Fruit fly (Drosophila melanogaster) whole organism, embryonic: ENCODE measurements around the gene schlank.

Experiments used
- Aef1 ChIP-seq: fragments of 200-800 bp; sonication (Bioruptor generic); IDR thresholded peaks from 3 replicates; pipeline ENCODE4 v1.3.6; 2022; ENCODE audit warnings: missing biosample characterization, missing genetic modification characterization
- Atf6 ChIP-seq: fragments of 200-800 bp; sonication (Bioruptor generic); IDR thresholded peaks from 2 replicates; pipeline ENCODE4 v1.3.6; 2022; ENCODE audit warnings: missing biosample characterization, missing genetic modification characterization
- B-H2 ChIP-seq: fragments of 200-800 bp; sonication (Bioruptor generic); optimal IDR thresholded peaks from 2 replicates; lab custom pipeline; 2018; ENCODE audit warnings: missing biosample characterization, mild to moderate bottlenecking, missing genetic modification characterization
- CG10147 ChIP-seq: fragments of 200-800 bp; sonication (Bioruptor generic); optimal IDR thresholded peaks from 2 replicates; lab custom pipeline; 2019; ENCODE audit warnings: missing biosample characterization, mild to moderate bottlenecking, missing genetic modification characterization, moderate library complexity
- CG10209 ChIP-seq: fragments of 200-800 bp; sonication (Bioruptor generic); optimal IDR thresholded peaks from 3 replicates; lab custom pipeline; 2017; ENCODE audit warnings: missing biosample characterization, mild to moderate bottlenecking, missing genetic modification characterization, missing genetic modification reagents
- CG10431 ChIP-seq: fragments of 200-800 bp; sonication (Bioruptor generic); optimal IDR thresholded peaks from 3 replicates; lab custom pipeline; 2018; ENCODE audit warnings: missing biosample characterization, mild to moderate bottlenecking, missing genetic modification characterization
- CG10565 ChIP-seq: fragments of 200-800 bp; sonication (Bioruptor generic); optimal IDR thresholded peaks from 3 replicates; lab custom pipeline; 2016; ENCODE audit warnings: missing biosample characterization, mild to moderate bottlenecking, missing genetic modification characterization
- CG10959 ChIP-seq: fragments of 200-800 bp; sonication (Bioruptor generic); IDR thresholded peaks from 2 replicates; pipeline ENCODE4 v1.3.6; 2022; ENCODE audit warnings: missing biosample characterization, missing genetic modification characterization
- CG12659 ChIP-seq: fragments of 200-800 bp; sonication (Bioruptor generic); optimal IDR thresholded peaks from 3 replicates; lab custom pipeline; 2017; ENCODE audit warnings: mild to moderate bottlenecking, missing biosample characterization, missing genetic modification reagents, missing genetic modification characterization
- CG13624 ChIP-seq: fragments of 200-800 bp; sonication (Bioruptor generic); optimal IDR thresholded peaks from 2 replicates; lab custom pipeline; 2016; ENCODE audit warnings: missing biosample characterization, missing genetic modification characterization
- CG14710 ChIP-seq: fragments of 200-800 bp; sonication (Bioruptor generic); optimal IDR thresholded peaks from 3 replicates; lab custom pipeline; 2019; ENCODE audit warnings: missing biosample characterization, mild to moderate bottlenecking, missing genetic modification characterization, moderate library complexity
- CG1529 ChIP-seq: fragments of 200-800 bp; sonication (Bioruptor generic); optimal IDR thresholded peaks from 3 replicates; lab custom pipeline; 2018; ENCODE audit warnings: missing biosample characterization, missing genetic modification characterization
- CG15514 ChIP-seq: fragments of 200-800 bp; sonication (Bioruptor generic); optimal IDR thresholded peaks from 3 replicates; lab custom pipeline; 2017; ENCODE audit warnings: missing biosample characterization, missing genetic modification characterization, mild to moderate bottlenecking, moderate library complexity, missing genetic modification reagents
- CG16815 ChIP-seq: fragments of 200-800 bp; sonication (Bioruptor generic); optimal IDR thresholded peaks from 3 replicates; lab custom pipeline; 2017; ENCODE audit warnings: missing biosample characterization, mild to moderate bottlenecking, missing genetic modification characterization
- CG17912 ChIP-seq: fragments of 200-800 bp; sonication (Bioruptor generic); optimal IDR thresholded peaks from 2 replicates; lab custom pipeline; 2018; ENCODE audit warnings: missing biosample characterization, mild to moderate bottlenecking, missing genetic modification characterization
- CG2116 ChIP-seq: fragments of 200-800 bp; sonication (Bioruptor generic); optimal IDR thresholded peaks from 3 replicates; lab custom pipeline; 2018; ENCODE audit warnings: missing biosample characterization, mild to moderate bottlenecking, missing genetic modification characterization
- CG2199 ChIP-seq: fragments of 200-800 bp; sonication (Bioruptor generic); IDR thresholded peaks from 3 replicates; pipeline ENCODE4 v1.3.6; 2022; ENCODE audit warnings: missing biosample characterization, missing genetic modification characterization
- CG2875 ChIP-seq: fragments of 200-800 bp; sonication (Bioruptor generic); optimal IDR thresholded peaks from 2 replicates; lab custom pipeline; 2017; ENCODE audit warnings: missing biosample characterization, mild to moderate bottlenecking, missing genetic modification characterization, missing genetic modification reagents
- CG31441 ChIP-seq: fragments of 200-800 bp; sonication (Bioruptor generic); IDR thresholded peaks from 2 replicates; pipeline ENCODE4 v1.3.6; 2022; ENCODE audit warnings: missing biosample characterization, missing genetic modification characterization
- CG3281 ChIP-seq: fragments of 200-800 bp; sonication (Bioruptor generic); optimal IDR thresholded peaks from 3 replicates; lab custom pipeline; 2017; ENCODE audit warnings: missing biosample characterization, mild to moderate bottlenecking, missing genetic modification characterization
- CG34376 ChIP-seq: fragments of 200-800 bp; sonication (Bioruptor generic); optimal IDR thresholded peaks from 2 replicates; lab custom pipeline; 2018; ENCODE audit warnings: missing biosample characterization, mild to moderate bottlenecking, missing genetic modification characterization
- CG4820 ChIP-seq: fragments of 200-800 bp; sonication (Bioruptor generic); optimal IDR thresholded peaks from 3 replicates; lab custom pipeline; 2016; ENCODE audit warnings: missing biosample characterization, missing genetic modification characterization
- CG5245 ChIP-seq: fragments of 200-800 bp; sonication (Bioruptor generic); optimal IDR thresholded peaks from 3 replicates; lab custom pipeline; 2016; ENCODE audit warnings: missing biosample characterization, missing genetic modification characterization
- CG6854 ChIP-seq: fragments of 200-800 bp; sonication (Bioruptor generic); optimal IDR thresholded peaks from 3 replicates; lab custom pipeline; 2017; ENCODE audit warnings: missing biosample characterization, mild to moderate bottlenecking, missing genetic modification characterization
- CrebB ChIP-seq: fragments of 200-800 bp; sonication (Bioruptor generic); optimal IDR thresholded peaks from 3 replicates; lab custom pipeline; 2018; ENCODE audit warnings: missing biosample characterization, mild to moderate bottlenecking, missing genetic modification characterization
- Doc3 ChIP-seq: fragments of 200-800 bp; sonication (Bioruptor generic); IDR thresholded peaks from 3 replicates; pipeline ENCODE4 v1.3.6; 2022; ENCODE audit warnings: missing biosample characterization, missing genetic modification characterization; ENCODE audit not compliant: partially characterized antibody
- Ets97D ChIP-seq: fragments of 200-800 bp; sonication (Bioruptor generic); optimal IDR thresholded peaks from 3 replicates; lab custom pipeline; 2016; ENCODE audit warnings: missing biosample characterization, missing genetic modification characterization
- GATAe ChIP-seq: fragments of 200-800 bp; sonication (Bioruptor generic); conservative IDR thresholded peaks from 2 replicates; pipeline ENCODE4 v1.3.6; 2022; ENCODE audit warnings: missing biosample characterization, missing genetic modification characterization
- Jarid2 ChIP-seq: fragments of 200-800 bp; sonication (Bioruptor generic); optimal IDR thresholded peaks from 3 replicates; lab custom pipeline; 2017; ENCODE audit warnings: mild to moderate bottlenecking, missing biosample characterization, missing genetic modification reagents, missing genetic modification characterization
- MTF-1 ChIP-seq: fragments of 200-800 bp; sonication (Bioruptor generic); optimal IDR thresholded peaks from 2 replicates; lab custom pipeline; 2018; ENCODE audit warnings: missing biosample characterization, mild to moderate bottlenecking, missing genetic modification characterization, borderline replicate concordance
- NC2α ChIP-seq: fragments of 200-800 bp; sonication (Bioruptor generic); optimal IDR thresholded peaks from 2 replicates; lab custom pipeline; 2016; ENCODE audit warnings: missing biosample characterization, missing genetic modification characterization
- NC2β ChIP-seq: fragments of 200-800 bp; sonication (Bioruptor generic); optimal IDR thresholded peaks from 2 replicates; lab custom pipeline; 2016; ENCODE audit warnings: missing biosample characterization, missing genetic modification characterization
- NK7.1 ChIP-seq: fragments of 200-800 bp; sonication (Bioruptor generic); optimal IDR thresholded peaks from 3 replicates; lab custom pipeline; 2016; ENCODE audit warnings: missing biosample characterization, missing genetic modification characterization
- NfI ChIP-seq: fragments of 200-800 bp; sonication (Bioruptor generic); optimal IDR thresholded peaks from 3 replicates; lab custom pipeline; 2018; ENCODE audit warnings: missing biosample characterization, mild to moderate bottlenecking, missing genetic modification characterization, moderate library complexity
- Sry-β ChIP-seq: fragments of 200-800 bp; sonication (Bioruptor generic); optimal IDR thresholded peaks from 2 replicates; lab custom pipeline; 2018; ENCODE audit warnings: missing biosample characterization, mild to moderate bottlenecking, missing genetic modification characterization, moderate library complexity
- YL-1 ChIP-seq: fragments of 200-800 bp; sonication (Bioruptor generic); optimal IDR thresholded peaks from 3 replicates; lab custom pipeline; 2017; ENCODE audit warnings: missing biosample characterization, mild to moderate bottlenecking, missing genetic modification characterization
- cato ChIP-seq: fragments of 200-800 bp; sonication (Bioruptor generic); optimal IDR thresholded peaks from 2 replicates; lab custom pipeline; 2016; ENCODE audit warnings: missing biosample characterization, missing genetic modification characterization, borderline replicate concordance
- da ChIP-seq: fragments of 200-800 bp; sonication (Bioruptor generic); optimal IDR thresholded peaks from 2 replicates; lab custom pipeline; 2016; ENCODE audit warnings: missing biosample characterization, missing genetic modification characterization
- dati ChIP-seq: fragments of 200-800 bp; sonication (Bioruptor generic); IDR thresholded peaks from 2 replicates; pipeline ENCODE4 v1.3.6; 2022; ENCODE audit warnings: missing biosample characterization, missing genetic modification characterization
- exex ChIP-seq: fragments of 200-800 bp; sonication (Bioruptor generic); optimal IDR thresholded peaks from 4 replicates; lab custom pipeline; 2018; ENCODE audit warnings: missing biosample characterization, mild to moderate bottlenecking, missing genetic modification characterization, moderate library complexity
- fru ChIP-seq: fragments of >200 bp; optimal IDR thresholded peaks from 2 replicates; lab custom pipeline; 2017
- gcm ChIP-seq: fragments of 200-800 bp; sonication (Bioruptor generic); optimal IDR thresholded peaks from 2 replicates; lab custom pipeline; 2019; ENCODE audit warnings: missing biosample characterization, mild to moderate bottlenecking, missing genetic modification characterization, moderate library complexity
- gfzf ChIP-seq: fragments of 200-800 bp; sonication (Bioruptor generic); optimal IDR thresholded peaks from 2 replicates; lab custom pipeline; 2016; ENCODE audit warnings: missing biosample characterization, mild to moderate bottlenecking, missing genetic modification characterization, moderate library complexity
- grau ChIP-seq: fragments of 200-800 bp; optimal IDR thresholded peaks from 3 replicates; lab custom pipeline; 2019; ENCODE audit warnings: missing biosample characterization, mild to moderate bottlenecking, missing genetic modification characterization, moderate library complexity
- ind ChIP-seq: fragments of 200-800 bp; sonication (Bioruptor generic); optimal IDR thresholded peaks from 3 replicates; lab custom pipeline; 2016; ENCODE audit warnings: missing biosample characterization, missing genetic modification characterization
- jing ChIP-seq: fragments of 200-800 bp; sonication (Bioruptor generic); optimal IDR thresholded peaks from 2 replicates; lab custom pipeline; 2018; ENCODE audit warnings: missing biosample characterization, mild to moderate bottlenecking, missing genetic modification characterization
- knrl ChIP-seq: fragments of 200-800 bp; sonication (Bioruptor generic); IDR thresholded peaks from 3 replicates; pipeline ENCODE4 v1.3.6; 2022; ENCODE audit warnings: missing biosample characterization, missing genetic modification characterization; ENCODE audit not compliant: partially characterized antibody
- psq ChIP-seq: fragments of 200-800 bp; sonication (Bioruptor generic); optimal IDR thresholded peaks from 2 replicates; lab custom pipeline; 2017; ENCODE audit warnings: missing biosample characterization, missing genetic modification characterization
- seq ChIP-seq: fragments of 200-800 bp; sonication (Bioruptor generic); IDR thresholded peaks from 2 replicates; pipeline ENCODE4 v1.3.6; 2022; ENCODE audit warnings: missing biosample characterization, missing genetic modification characterization
- sr ChIP-seq: fragments of 200-800 bp; sonication (Bioruptor generic); IDR thresholded peaks from 3 replicates; pipeline ENCODE4 v1.3.6; 2022; ENCODE audit warnings: missing biosample characterization, missing genetic modification characterization

Gene schlank

dm6 chrX:6265456-6265877 lies 1.6 kb downstream of the schlank start (continued):
- peak; percentile 82 for TF ChIP-seq CG17912 (GFP tag; lab: Kevin White, UChicago)
- TF ChIP-seq knrl (GFP tag; lab: Robert Waterston, UW), result peak; percentile 40; the same call in 1 of the 3 replicates
- peak; percentile 93 for TF ChIP-seq Aef1 (GFP tag; lab: Robert Waterston, UW)
- peak; percentile 95 for TF ChIP-seq gcm (GFP tag; lab: Kevin White, UChicago)
- TF ChIP-seq fru (lab: Kevin White, UChicago), result no peak
- peak; percentile 95 for TF ChIP-seq Atf6 (GFP tag; lab: Robert Waterston, UW)
- TF ChIP-seq NfI (GFP tag; lab: Kevin White, UChicago), result peak; percentile 94
- TF ChIP-seq CG34376 (GFP tag; lab: Kevin White, UChicago), result peak; percentile 86
- peak; percentile 81; the same call in 2 of the 3 replicates for TF ChIP-seq CG2199 (GFP tag; lab: Robert Waterston, UW)
- TF ChIP-seq dati, result peak; percentile 83
- TF ChIP-seq NC2α (GFP tag; lab: Kevin White, UChicago), result peak; percentile 92
- peak; percentile 88 for TF ChIP-seq CG15514 (GFP tag; lab: Kevin White, UChicago)
- TF ChIP-seq CG14710, result peak; percentile 91
- peak; percentile 85 for TF ChIP-seq Jarid2 (GFP tag; lab: Kevin White, UChicago)
- TF ChIP-seq CG31441, result peak; percentile 96
- TF ChIP-seq grau (tag; lab: Kevin White, UChicago), result peak; percentile 95
- TF ChIP-seq CG3281 (GFP tag; lab: Kevin White, UChicago), result peak; percentile 95
- peak; percentile 90 for TF ChIP-seq CG10959
- TF ChIP-seq CG10431 (GFP tag; lab: Kevin White, UChicago), result peak; percentile 50
- peak; percentile 97 for TF ChIP-seq CG12659 (GFP tag; lab: Kevin White, UChicago)
- peak; percentile 4 for TF ChIP-seq gfzf (GFP tag; lab: Kevin White, UChicago)
- peak; percentile 92 for TF ChIP-seq CG6854 (GFP tag; lab: Kevin White, UChicago)
- TF ChIP-seq seq (GFP tag; lab: Robert Waterston, UW), result peak; percentile 97
- TF ChIP-seq Doc3 (GFP tag; lab: Robert Waterston, UW), result no peak
- TF ChIP-seq MTF-1, result peak; percentile 85
- TF ChIP-seq CG16815, result peak; percentile 94
- TF ChIP-seq da, result peak; percentile 89
- peak; percentile 97 for TF ChIP-seq CG2875 (GFP tag; lab: Kevin White, UChicago)
- TF ChIP-seq CG10209 (GFP tag; lab: Kevin White, UChicago), result peak; percentile 96
- peak; percentile 97 for TF ChIP-seq CG1529
- peak; percentile 79 for TF ChIP-seq psq (GFP tag; lab: Kevin White, UChicago)
- peak; percentile 67 for TF ChIP-seq B-H2 (GFP tag; lab: Kevin White, UChicago)
- peak; percentile 87 for TF ChIP-seq CG10565 (GFP tag; lab: Kevin White, UChicago)
- TF ChIP-seq NK7.1 (GFP tag; lab: Kevin White, UChicago), result peak; percentile 90
- peak; percentile 62 for TF ChIP-seq Sry-β (GFP tag; lab: Kevin White, UChicago)
- TF ChIP-seq CG10147 (GFP tag; lab: Kevin White, UChicago), result peak; percentile 92
- peak; percentile 94 for TF ChIP-seq CG5245 (GFP tag; lab: Kevin White, UChicago)
- TF ChIP-seq ind (GFP tag; lab: Kevin White, UChicago), result peak; percentile 95
- peak; percentile 76 for TF ChIP-seq GATAe (GFP tag; lab: Robert Waterston, UW)
- TF ChIP-seq Ets97D (GFP tag; lab: Kevin White, UChicago), result peak; percentile 84
- peak; percentile 67 for TF ChIP-seq exex (tag; lab: Kevin White, UChicago)
- TF ChIP-seq cato, result peak; percentile 95
- peak; percentile 87 for TF ChIP-seq CrebB (tag; lab: Kevin White, UChicago)
- peak; percentile 61 for TF ChIP-seq YL-1 (GFP tag; lab: Kevin White, UChicago)
- TF ChIP-seq NC2β (GFP tag; lab: Kevin White, UChicago), result peak; percentile 96
- TF ChIP-seq CG2116, result peak; percentile 84
- peak; percentile 96 for TF ChIP-seq jing (GFP tag; lab: Kevin White, UChicago)
- peak; percentile 81 for TF ChIP-seq sr (GFP tag; lab: Robert Waterston, UW)
- peak; percentile 96 for TF ChIP-seq CG4820
- peak; percentile 92 for TF ChIP-seq CG13624
